Fruit fly (Drosophila melanogaster) whole organism, prepupa: ENCODE results near the gene lds.

Experiments
- Blimp-1 ChIP-seq: fragments of 200-800 bp; sonication (Bioruptor generic); optimal IDR thresholded peaks from 3 replicates; lab custom pipeline; 2017; ENCODE audit warnings: missing biosample characterization, missing genetic modification characterization, mild to moderate bottlenecking, moderate library complexity, missing genetic modification reagents
- CG10631 ChIP-seq: fragments of 200-800 bp; sonication (Bioruptor generic); optimal IDR thresholded peaks from 2 replicates; lab custom pipeline; 2016; ENCODE audit warnings: missing biosample characterization, missing genetic modification characterization
- CG11762 ChIP-seq: fragments of 200-800 bp; sonication (Bioruptor generic); optimal IDR thresholded peaks from 3 replicates; lab custom pipeline; 2016; ENCODE audit warnings: missing biosample characterization, missing genetic modification characterization; ENCODE audit not compliant: insufficient read depth
- CG11902 ChIP-seq: fragments of 200-800 bp; sonication (Bioruptor generic); optimal IDR thresholded peaks from 3 replicates; lab custom pipeline; 2016; ENCODE audit warnings: missing biosample characterization, missing genetic modification characterization
- CG15336 ChIP-seq: fragments of 200-800 bp; sonication (Bioruptor generic); IDR thresholded peaks from 2 replicates; pipeline ENCODE4 v1.3.6; 2022; ENCODE audit warnings: missing biosample characterization, missing genetic modification characterization
- CG1621 ChIP-seq: fragments of 200-800 bp; sonication (Bioruptor generic); optimal IDR thresholded peaks from 3 replicates; lab custom pipeline; 2018; ENCODE audit warnings: missing biosample characterization, mild to moderate bottlenecking, missing genetic modification characterization
- CG16779 ChIP-seq: fragments of 200-800 bp; sonication (Bioruptor generic); optimal IDR thresholded peaks from 3 replicates; lab custom pipeline; 2017; ENCODE audit warnings: missing biosample characterization, mild to moderate bottlenecking, missing genetic modification characterization
- CG3032 ChIP-seq: fragments of 200-800 bp; optimal IDR thresholded peaks from 2 replicates; lab custom pipeline; 2019; ENCODE audit warnings: missing biosample characterization, mild to moderate bottlenecking, missing genetic modification characterization, moderate library complexity
- CG3919 ChIP-seq: fragments of 200-800 bp; sonication (Bioruptor generic); optimal IDR thresholded peaks from 3 replicates; lab custom pipeline; 2016; ENCODE audit warnings: missing biosample characterization, missing genetic modification characterization
- CG4318 ChIP-seq: fragments of 200-800 bp; sonication (Bioruptor generic); optimal IDR thresholded peaks from 3 replicates; lab custom pipeline; 2017; ENCODE audit warnings: missing biosample characterization, mild to moderate bottlenecking, missing genetic modification characterization
- CG6163 ChIP-seq: fragments of 200-800 bp; sonication (Bioruptor generic); IDR thresholded peaks from 3 replicates; pipeline ENCODE4 v1.3.6; 2022; ENCODE audit warnings: missing biosample characterization, missing genetic modification characterization
- CG6792 ChIP-seq: fragments of 200-800 bp; sonication (Bioruptor generic); optimal IDR thresholded peaks from 3 replicates; lab custom pipeline; 2016; ENCODE audit warnings: missing biosample characterization, missing genetic modification characterization
- CG6808 ChIP-seq: fragments of 200-800 bp; sonication (Bioruptor generic); optimal IDR thresholded peaks from 3 replicates; lab custom pipeline; 2017; ENCODE audit warnings: missing biosample characterization, missing genetic modification characterization, mild to moderate bottlenecking, moderate library complexity, missing genetic modification reagents
- CG6854 ChIP-seq: fragments of 200-800 bp; sonication (Bioruptor generic); optimal IDR thresholded peaks from 2 replicates; lab custom pipeline; 2017; ENCODE audit warnings: missing biosample characterization, mild to moderate bottlenecking, missing genetic modification characterization
- CG7368 ChIP-seq: fragments of 200-800 bp; sonication (Bioruptor generic); optimal IDR thresholded peaks from 3 replicates; lab custom pipeline; 2016; ENCODE audit warnings: missing biosample characterization, missing genetic modification characterization
- CG9139 ChIP-seq: fragments of 200-800 bp; sonication (Bioruptor generic); optimal IDR thresholded peaks from 3 replicates; lab custom pipeline; 2017; ENCODE audit warnings: missing biosample characterization, mild to moderate bottlenecking, missing genetic modification characterization
- Eip75B ChIP-seq: fragments of 200-800 bp; sonication (Bioruptor generic); optimal IDR thresholded peaks from 3 replicates; lab custom pipeline; 2016; ENCODE audit warnings: missing biosample characterization, missing genetic modification characterization
- Eip78C ChIP-seq: fragments of 200-800 bp; sonication (Bioruptor generic); peaks from one replicate; lab custom pipeline; 2016; ENCODE audit warnings: missing biosample characterization, missing genetic modification characterization
- Eip93F ChIP-seq: fragments of 200-800 bp; sonication (Bioruptor generic); optimal IDR thresholded peaks from 2 replicates; lab custom pipeline; 2016; ENCODE audit warnings: missing biosample characterization, mild to moderate bottlenecking, missing genetic modification characterization
- Hr38 ChIP-seq: sonication (Bioruptor generic); optimal IDR thresholded peaks from 2 replicates; lab custom pipeline; 2016; ENCODE audit warnings: missing biosample characterization, missing genetic modification characterization
- Lpt ChIP-seq: fragments of 200-800 bp; sonication (Bioruptor generic); optimal IDR thresholded peaks from 3 replicates; lab custom pipeline; 2016; ENCODE audit warnings: missing biosample characterization, missing genetic modification characterization
- Smox ChIP-seq: fragments of 200-800 bp; sonication (Bioruptor generic); optimal IDR thresholded peaks from 3 replicates; lab custom pipeline; 2016; ENCODE audit warnings: missing biosample characterization, missing genetic modification characterization
- Sox102F ChIP-seq: fragments of 200-800 bp; sonication (Bioruptor generic); optimal IDR thresholded peaks from 2 replicates; lab custom pipeline; 2016; ENCODE audit warnings: missing biosample characterization, mild to moderate bottlenecking, missing genetic modification characterization
- Sox14 ChIP-seq: fragments of 200-800 bp; sonication (Bioruptor generic); optimal IDR thresholded peaks from 3 replicates; lab custom pipeline; 2016; ENCODE audit warnings: missing biosample characterization, missing genetic modification characterization
- achi ChIP-seq: fragments of 200-800 bp; sonication (Bioruptor generic); optimal IDR thresholded peaks from 3 replicates; lab custom pipeline; 2016; ENCODE audit warnings: missing biosample characterization, missing genetic modification characterization
- acj6 ChIP-seq: fragments of 200-800 bp; sonication (Bioruptor generic); optimal IDR thresholded peaks from 3 replicates; lab custom pipeline; 2016; ENCODE audit warnings: missing biosample characterization, missing genetic modification characterization
- cyc ChIP-seq: fragments of 200-800 bp; sonication (Bioruptor generic); optimal IDR thresholded peaks from 3 replicates; lab custom pipeline; 2016; ENCODE audit warnings: missing biosample characterization, missing genetic modification characterization
- dac ChIP-seq: fragments of 200-800 bp; sonication (Bioruptor generic); optimal IDR thresholded peaks from 2 replicates; lab custom pipeline; 2017; ENCODE audit warnings: missing biosample characterization, mild to moderate bottlenecking, missing genetic modification characterization
- dsx ChIP-seq: fragments of 200-800 bp; optimal IDR thresholded peaks from 3 replicates; lab custom pipeline; 2019; ENCODE audit warnings: missing biosample characterization, mild to moderate bottlenecking, missing genetic modification characterization, moderate library complexity; ENCODE audit not compliant: poor library complexity, severe bottlenecking
- eg ChIP-seq: fragments of 200-800 bp; sonication (Bioruptor generic); IDR thresholded peaks from 3 replicates; pipeline ENCODE4 v1.3.6; 2022; ENCODE audit warnings: missing biosample characterization, missing genetic modification characterization
- esn ChIP-seq: fragments of 200-800 bp; sonication (Bioruptor generic); optimal IDR thresholded peaks from 2 replicates; lab custom pipeline; 2016; ENCODE audit warnings: missing biosample characterization, mild to moderate bottlenecking, missing genetic modification characterization, moderate library complexity
- fd59A ChIP-seq: fragments of 200-800 bp; sonication (Bioruptor generic); optimal IDR thresholded peaks from 2 replicates; lab custom pipeline; 2017; ENCODE audit warnings: missing biosample characterization, mild to moderate bottlenecking, missing genetic modification characterization, missing genetic modification reagents
- fd85E ChIP-seq: fragments of 200-800 bp; sonication (Bioruptor generic); optimal IDR thresholded peaks from 3 replicates; lab custom pipeline; 2016; ENCODE audit warnings: missing biosample characterization, missing genetic modification characterization
- fkh ChIP-seq: fragments of 200-800 bp; sonication (Bioruptor generic); optimal IDR thresholded peaks from 3 replicates; lab custom pipeline; 2017; ENCODE audit warnings: missing biosample characterization, mild to moderate bottlenecking, missing genetic modification characterization, moderate library complexity
- salr ChIP-seq, 2 experiments: fragments of 200-800 bp; sonication (Bioruptor generic); optimal IDR thresholded peaks; 3 replicates each; lab custom pipeline; 2016 to 2018; ENCODE audit warnings: missing biosample characterization in 2 of 2, missing genetic modification characterization in 2 of 2, mild to moderate bottlenecking in 1 of 2
- spab ChIP-seq: fragments of 200-800 bp; sonication (Bioruptor generic); optimal IDR thresholded peaks from 2 replicates; lab custom pipeline; 2017; ENCODE audit warnings: missing biosample characterization, mild to moderate bottlenecking, missing genetic modification characterization, missing genetic modification reagents
- ss ChIP-seq, 2 experiments: fragments of 200-800 bp; sonication (Bioruptor generic); optimal IDR thresholded peaks; 2 replicates in 1 of 2; 3 replicates in 1 of 2; lab custom pipeline; 2017 to 2018; ENCODE audit warnings: mild to moderate bottlenecking in 2 of 2, missing biosample characterization in 2 of 2, missing genetic modification characterization in 2 of 2, moderate library complexity in 1 of 2
- svp ChIP-seq: fragments of 200-800 bp; sonication (Bioruptor generic); peaks from one replicate; lab custom pipeline; 2016; ENCODE audit warnings: missing biosample characterization, missing genetic modification characterization
- vri ChIP-seq: fragments of 200-800 bp; sonication (Bioruptor generic); optimal IDR thresholded peaks from 3 replicates; lab custom pipeline; 2016; ENCODE audit warnings: missing biosample characterization, mild to moderate bottlenecking, missing genetic modification characterization

The lds gene

dm6 chr3R:7962778-7963494 is 42.7 kb downstream of the lds start (continued):
- TF ChIP-seq CG4318 (GFP tag; lab: Kevin White, UChicago): peak; percentile 85
- peak; percentile 61 for TF ChIP-seq dac (GFP tag; lab: Kevin White, UChicago)
- peak; percentile 40 for TF ChIP-seq CG9139
- peak; percentile 21 to 68 for TF ChIP-seq ss (GFP tag; optimal IDR thresholded peaks at IDR 0.05; lab: Kevin White, UChicago)
- peak; percentile 53 for TF ChIP-seq CG6792
- TF ChIP-seq CG10631 (GFP tag; lab: Kevin White, UChicago): peak; percentile 77
- peak; percentile 70 for TF ChIP-seq acj6 (GFP tag; lab: Kevin White, UChicago)
- TF ChIP-seq CG16779: peak; percentile 9
- TF ChIP-seq CG1621 (tag; lab: Kevin White, UChicago): no peak
- peak; percentile 64 for TF ChIP-seq CG3032
- TF ChIP-seq CG11762 (GFP tag; lab: Kevin White, UChicago): peak; percentile 53
- TF ChIP-seq CG6163 (GFP tag; lab: Robert Waterston, UW): peak; percentile 60

- TF ChIP-seq CG6808 (GFP tag; lab: Kevin White, UChicago) (no peak), CG6792 (no peak), CG11902 (GFP tag; lab: Kevin White, UChicago) (no peak), CG4318 (GFP tag; lab: Kevin White, UChicago) (no peak), CG6163 (GFP tag; lab: Robert Waterston, UW) (peak; percentile 60; the same call in 1 of the 3 replicates), achi (GFP tag; lab: Kevin White, UChicago) (no peak), ss (GFP tag; optimal IDR thresholded peaks at IDR 0.05; lab: Kevin White, UChicago) (peak in 1 of 2 experiments; percentile 46), Sox102F (GFP tag; lab: Kevin White, UChicago) (no peak), CG6854 (GFP tag; lab: Kevin White, UChicago) (no peak), CG7368 (no peak), Sox14 (no peak), Eip78C (GFP tag; lab: Kevin White, UChicago) (peak; percentile 69), dsx (GFP tag; lab: Kevin White, UChicago) (peak; percentile 77), cyc (GFP tag; lab: Kevin White, UChicago) (no peak), Eip93F (GFP tag; lab: Kevin White, UChicago) (no peak)
Measured at dm6 chr3R:7963495-7964132, 43.4 kb downstream of the lds start.

dm6 chr3R:7964751-7965319 is 44.6 kb downstream of the lds start:
- TF ChIP-seq salr (GFP tag; optimal IDR thresholded peaks at IDR 0.05; lab: Kevin White, UChicago) (no peak), vri (GFP tag; lab: Kevin White, UChicago) (peak; percentile 30), fkh (GFP tag; lab: Kevin White, UChicago) (peak; percentile 38), CG11762 (GFP tag; lab: Kevin White, UChicago) (no peak), Lpt (GFP tag; lab: Kevin White, UChicago) (no peak), dsx (GFP tag; lab: Kevin White, UChicago) (peak; percentile 95), svp (GFP tag; lab: Kevin White, UChicago) (peak; percentile 55)

dm6 chr3R:7966544-7967264 is 46.5 kb downstream of the lds start:
- TF ChIP-seq Eip78C (GFP tag; lab: Kevin White, UChicago) (peak; percentile 70), CG6854 (GFP tag; lab: Kevin White, UChicago) (no peak), CG15336 (GFP tag; lab: Robert Waterston, UW) (peak; percentile 25), fd85E (GFP tag; lab: Kevin White, UChicago) (no peak), CG6163 (GFP tag; lab: Robert Waterston, UW) (peak; percentile 43; the same call in 2 of the 3 replicates), dsx (GFP tag; lab: Kevin White, UChicago) (peak; percentile 100), CG1621 (tag; lab: Kevin White, UChicago) (peak; percentile 82), Smox (GFP tag; lab: Kevin White, UChicago) (no peak), fd59A (peak; percentile 4), CG6808 (GFP tag; lab: Kevin White, UChicago) (no peak), spab (no peak), svp (GFP tag; lab: Kevin White, UChicago) (peak; percentile 87), Hr38 (no peak), ss (GFP tag; optimal IDR thresholded peaks at IDR 0.05; lab: Kevin White, UChicago) (peak; percentile 13 to 60), Blimp-1 (GFP tag; lab: Kevin White, UChicago) (peak; percentile 85), Lpt (GFP tag; lab: Kevin White, UChicago) (peak; percentile 16), esn (GFP tag; lab: Kevin White, UChicago) (no peak), eg (GFP tag; lab: Robert Waterston, UW) (peak; percentile 55; the same call in 2 of the 3 replicates), Eip75B (GFP tag; lab: Kevin White, UChicago) (peak; percentile 28), CG3919 (GFP tag; lab: Kevin White, UChicago) (no peak)
